Worm (Caenorhabditis elegans) whole organism, L3 larva: ENCODE data around the gene Y22D7AR.3.

ENCODE experiments used
- ZK546.5 ChIP-seq: sonication (generic microtip); optimal IDR thresholded peaks from 2 replicates; lab custom pipeline; 2017; ENCODE audit warnings: missing biosample characterization, missing genetic modification characterization
- aly-2 ChIP-seq: fragments of 150-350 bp; optimal IDR thresholded peaks from 2 replicates; lab custom pipeline; 2014; ENCODE audit warnings: missing biosample characterization, missing genetic modification characterization
- ama-1 ChIP-seq: fragments of 150-350 bp; optimal IDR thresholded peaks from 2 replicates; lab custom pipeline; 2018
- ceh-16 ChIP-seq: sonication (generic microtip); optimal IDR thresholded peaks from 2 replicates; lab custom pipeline; 2017; ENCODE audit warnings: missing biosample characterization, missing genetic modification characterization
- ceh-28 ChIP-seq: fragments of 150-350 bp; optimal IDR thresholded peaks from 2 replicates; lab custom pipeline; 2014; ENCODE audit warnings: missing biosample characterization, missing genetic modification reagents, missing genetic modification characterization
- ceh-82 ChIP-seq: fragments of 150-350 bp; optimal IDR thresholded peaks from 2 replicates; lab custom pipeline; 2014; ENCODE audit warnings: missing biosample characterization, missing genetic modification characterization
- ceh-9 ChIP-seq: sonication (generic microtip); optimal IDR thresholded peaks from 2 replicates; lab custom pipeline; 2018; ENCODE audit warnings: missing biosample characterization, missing genetic modification characterization
- daf-12 ChIP-seq: fragments of 150-350 bp; optimal IDR thresholded peaks from 2 replicates; lab custom pipeline; 2014; ENCODE audit warnings: missing biosample characterization, missing genetic modification reagents, missing genetic modification characterization
- egl-27 ChIP-seq: sonication (generic microtip); optimal IDR thresholded peaks from 4 replicates; lab custom pipeline; 2017; ENCODE audit warnings: missing biosample characterization, missing genetic modification reagents, missing genetic modification characterization
- egl-5 ChIP-seq: fragments of 150-350 bp; optimal IDR thresholded peaks from 2 replicates; lab custom pipeline; 2017; ENCODE audit warnings: missing biosample characterization, missing genetic modification reagents, missing genetic modification characterization, inconsistent platforms
- elt-1 ChIP-seq: fragments of 150-350 bp; optimal IDR thresholded peaks from 2 replicates; lab custom pipeline; 2014; ENCODE audit warnings: missing biosample characterization, missing genetic modification characterization
- elt-2 ChIP-seq: sonication (generic microtip); optimal IDR thresholded peaks from 2 replicates; lab custom pipeline; 2016; ENCODE audit warnings: missing genetic modification reagents, mild to moderate bottlenecking, missing genetic modification characterization, missing compliant biosample characterization
- elt-3 ChIP-seq, 3 experiments: fragments of 150-350 bp in 1 of 3; sonication (generic microtip) in 2 of 3; optimal IDR thresholded peaks; 2 replicates in 2 of 3; 4 replicates in 1 of 3; lab custom pipeline; 2014 to 2017; ENCODE audit warnings: missing biosample characterization in 3 of 3, missing genetic modification characterization in 3 of 3
- eor-1 ChIP-seq, 2 experiments: fragments of 150-350 bp; optimal IDR thresholded peaks; 2 replicates each; lab custom pipeline; 2014 to 2018; ENCODE audit warnings: missing biosample characterization in 2 of 2, missing genetic modification characterization in 2 of 2
- fkh-10 ChIP-seq: sonication (generic microtip); optimal IDR thresholded peaks from 2 replicates; lab custom pipeline; 2017; ENCODE audit warnings: missing biosample characterization, missing genetic modification reagents, missing genetic modification characterization
- fkh-2 ChIP-seq: fragments of 150-350 bp; optimal IDR thresholded peaks from 2 replicates; lab custom pipeline; 2014; ENCODE audit warnings: missing biosample characterization, missing genetic modification reagents, missing genetic modification characterization
- fos-1 ChIP-seq: fragments of 150-350 bp; optimal IDR thresholded peaks from 2 replicates; lab custom pipeline; 2014; ENCODE audit warnings: missing biosample characterization, missing genetic modification characterization
- hmg-11 ChIP-seq: sonication (generic microtip); optimal IDR thresholded peaks from 2 replicates; lab custom pipeline; 2016; ENCODE audit warnings: missing genetic modification characterization, missing compliant biosample characterization
- jun-1 ChIP-seq: fragments of 150-350 bp; optimal IDR thresholded peaks from 2 replicates; lab custom pipeline; 2014; ENCODE audit warnings: missing biosample characterization, missing genetic modification reagents, missing genetic modification characterization
- lin-15B ChIP-seq: fragments of 150-350 bp; optimal IDR thresholded peaks from 2 replicates; lab custom pipeline; 2014; ENCODE audit warnings: missing biosample characterization, missing genetic modification characterization
- lin-39 ChIP-seq: fragments of 150-350 bp; optimal IDR thresholded peaks from 2 replicates; lab custom pipeline; 2018; ENCODE audit warnings: missing biosample characterization, missing genetic modification reagents, missing genetic modification characterization
- lsy-12 ChIP-seq: sonication (generic microtip); optimal IDR thresholded peaks from 2 replicates; lab custom pipeline; 2016; ENCODE audit warnings: mild to moderate bottlenecking, missing genetic modification characterization, missing compliant biosample characterization
- mdl-1 ChIP-seq: fragments of 150-350 bp; optimal IDR thresholded peaks from 2 replicates; lab custom pipeline; 2014; ENCODE audit warnings: missing biosample characterization, missing genetic modification characterization
- mml-1 ChIP-seq: fragments of 150-350 bp; sonication (generic microtip); optimal IDR thresholded peaks from 3 replicates; lab custom pipeline; 2014; ENCODE audit warnings: missing biosample characterization, missing genetic modification characterization
- nfya-1 ChIP-seq: sonication (generic microtip); optimal IDR thresholded peaks from 2 replicates; lab custom pipeline; 2017; ENCODE audit warnings: missing genetic modification characterization, mild to moderate bottlenecking, missing compliant biosample characterization, antibody characterized with exemption, moderate library complexity; ENCODE audit not compliant: insufficient read depth
- nhr-12 ChIP-seq: fragments of 150-350 bp; optimal IDR thresholded peaks from 2 replicates; lab custom pipeline; 2014; ENCODE audit warnings: missing biosample characterization, missing genetic modification characterization
- nhr-23 ChIP-seq: fragments of 150-350 bp; optimal IDR thresholded peaks from 2 replicates; lab custom pipeline; 2014; ENCODE audit warnings: missing biosample characterization, missing genetic modification reagents, missing genetic modification characterization
- nhr-237 ChIP-seq: fragments of 150-350 bp; optimal IDR thresholded peaks from 2 replicates; lab custom pipeline; 2014; ENCODE audit warnings: missing biosample characterization, missing genetic modification characterization
- nhr-25 ChIP-seq: sonication (generic microtip); optimal IDR thresholded peaks from 2 replicates; lab custom pipeline; 2017; ENCODE audit warnings: missing biosample characterization, missing genetic modification characterization
- nhr-28 ChIP-seq: fragments of 150-350 bp; optimal IDR thresholded peaks from 2 replicates; lab custom pipeline; 2014; ENCODE audit warnings: missing biosample characterization, missing genetic modification characterization
- nhr-43 ChIP-seq: sonication (generic microtip); optimal IDR thresholded peaks from 2 replicates; lab custom pipeline; 2016; ENCODE audit warnings: mild to moderate bottlenecking, missing genetic modification characterization, missing compliant biosample characterization; ENCODE audit not compliant: poor library complexity, severe bottlenecking
- nhr-67 ChIP-seq: fragments of 150-350 bp; optimal IDR thresholded peaks from 2 replicates; lab custom pipeline; 2014; ENCODE audit warnings: missing biosample characterization, missing genetic modification characterization
- nhr-76 ChIP-seq: fragments of 150-350 bp; sonication (generic microtip); optimal IDR thresholded peaks from 5 replicates; lab custom pipeline; 2014; ENCODE audit warnings: missing biosample characterization, missing genetic modification characterization
- nhr-77 ChIP-seq: fragments of 150-350 bp; optimal IDR thresholded peaks from 2 replicates; lab custom pipeline; 2014; ENCODE audit warnings: missing biosample characterization, missing genetic modification characterization
- pha-4 ChIP-seq: fragments of 150-350 bp; optimal IDR thresholded peaks from 2 replicates; lab custom pipeline; 2014; ENCODE audit warnings: missing biosample characterization, missing genetic modification reagents, missing genetic modification characterization
- sea-2 ChIP-seq: fragments of 150-350 bp; sonication (generic microtip); optimal IDR thresholded peaks from 4 replicates; lab custom pipeline; 2014; ENCODE audit warnings: missing biosample characterization, missing genetic modification reagents, missing genetic modification characterization
- skn-1 ChIP-seq: fragments of 150-350 bp; optimal IDR thresholded peaks from 2 replicates; lab custom pipeline; 2014; ENCODE audit warnings: missing biosample characterization, missing genetic modification characterization
- snpc-4 ChIP-seq: fragments of 150-350 bp; optimal IDR thresholded peaks from 2 replicates; lab custom pipeline; 2014; ENCODE audit warnings: missing biosample characterization, missing genetic modification characterization
- tbx-2 ChIP-seq: sonication (generic microtip); optimal IDR thresholded peaks from 2 replicates; lab custom pipeline; 2016; ENCODE audit warnings: mild to moderate bottlenecking, missing genetic modification characterization, missing compliant biosample characterization
- unc-39 ChIP-seq: sonication (generic microtip); optimal IDR thresholded peaks from 4 replicates; lab custom pipeline; 2017; ENCODE audit warnings: missing biosample characterization, missing genetic modification characterization
- unc-62 ChIP-seq: fragments of 150-350 bp; sonication (generic microtip); optimal IDR thresholded peaks from 4 replicates; lab custom pipeline; 2014; ENCODE audit warnings: missing biosample characterization, missing genetic modification reagents, missing genetic modification characterization
- zag-1 ChIP-seq: fragments of 150-350 bp; optimal IDR thresholded peaks from 2 replicates; lab custom pipeline; 2014; ENCODE audit warnings: missing biosample characterization, missing genetic modification characterization
- ztf-11 ChIP-seq: fragments of 150-350 bp; optimal IDR thresholded peaks from 2 replicates; lab custom pipeline; 2014; ENCODE audit warnings: missing biosample characterization, missing genetic modification characterization
- ztf-4 ChIP-seq: fragments of 150-350 bp; optimal IDR thresholded peaks from 2 replicates; lab custom pipeline; 2014; ENCODE audit warnings: missing biosample characterization, missing genetic modification characterization

The Y22D7AR.3 gene

ce11 chrIII:1621330-1621729 lies 44.3 kb downstream of the Y22D7AR.3 start:
- no peak for TF ChIP-seq mml-1
- TF ChIP-seq fkh-2 (tag; lab: Kevin White, UChicago) = no peak
- peak; percentile 15 for TF ChIP-seq ama-1 (lab: Kevin White, UChicago)
- TF ChIP-seq aly-2 (tag; lab: Kevin White, UChicago) = no peak
- TF ChIP-seq, all 47 proteins: peak for 1

DNA sequence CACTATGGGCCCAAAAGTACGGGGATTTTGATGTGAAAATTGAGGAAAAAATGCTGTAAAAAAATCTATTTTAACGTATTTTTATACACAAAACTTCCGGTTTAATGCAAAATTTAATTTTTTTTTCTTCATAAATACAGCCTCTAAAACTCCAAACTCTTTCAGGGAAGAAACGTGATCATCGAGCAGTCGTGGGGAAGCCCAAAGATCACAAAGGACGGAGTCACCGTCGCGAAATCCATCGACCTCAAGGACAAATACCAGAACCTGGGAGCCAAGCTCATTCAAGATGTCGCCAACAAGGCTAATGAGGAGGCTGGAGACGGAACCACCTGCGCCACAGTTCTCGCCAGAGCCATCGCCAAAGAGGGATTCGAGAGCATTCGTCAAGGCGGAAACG lies 45.8 kb downstream of the Y22D7AR.3 start:
- TF ChIP-seq nhr-43 (no peak), ztf-4 (tag; lab: Kevin White, UChicago) (no peak), lin-39 (tag; lab: Kevin White, UChicago) (no peak), elt-2 (no peak), egl-5 (tag; lab: Kevin White, UChicago) (no peak), elt-3 (tag; optimal IDR thresholded peaks at IDR 0.05; lab: Kevin White, UChicago) (no peak), ceh-82 (tag; lab: Kevin White, UChicago) (no peak), egl-27 (tag; lab: Kevin White, UChicago) (no peak), ama-1 (lab: Kevin White, UChicago) (no peak), fos-1 (tag; lab: Kevin White, UChicago) (no peak), ceh-28 (tag; lab: Kevin White, UChicago) (no peak), aly-2 (tag; lab: Kevin White, UChicago) (no peak), nhr-12 (tag; lab: Kevin White, UChicago) (no peak), elt-1 (tag; lab: Kevin White, UChicago) (no peak), nhr-77 (tag; lab: Kevin White, UChicago) (no peak), nhr-76 (tag; lab: Kevin White, UChicago) (no peak), zag-1 (tag; lab: Kevin White, UChicago) (no peak), nhr-67 (tag; lab: Kevin White, UChicago) (no peak), eor-1 (tag; optimal IDR thresholded peaks at IDR 0.05; lab: Kevin White, UChicago) (no peak)

- TF ChIP-seq fos-1 (tag; lab: Kevin White, UChicago) = no peak
- TF ChIP-seq ceh-82 (tag; lab: Kevin White, UChicago) = no peak
These were observed 46.2 kb downstream of the Y22D7AR.3 start, which contains the start of gene hsp-60 for ce11 chrIII:1619442-1619841. Gene hsp-60, plus strand, starts transcription at chrIII:1619742.

- TF ChIP-seq nhr-67 (tag; lab: Kevin White, UChicago) = peak; percentile 62
- peak; percentile 94 for TF ChIP-seq pha-4 (tag; lab: Kevin White, UChicago)
- no peak for TF ChIP-seq nhr-28 (tag; lab: Kevin White, UChicago)
- TF ChIP-seq fos-1 (tag; lab: Kevin White, UChicago) = peak; percentile 49
- TF ChIP-seq elt-2 = peak; percentile 88
- peak; percentile 78 for TF ChIP-seq nhr-76 (tag; lab: Kevin White, UChicago)
- no peak for TF ChIP-seq ceh-9 (tag; lab: Kevin White, UChicago)
- TF ChIP-seq hmg-11 = peak; percentile 95
- peak; percentile 64 for TF ChIP-seq ceh-16 (tag; lab: Kevin White, UChicago)
- peak; percentile 94 for TF ChIP-seq nhr-25 (tag; lab: Kevin White, UChicago)
- TF ChIP-seq jun-1 (tag; lab: Kevin White, UChicago) = peak; percentile 96
- peak; percentile 81 for TF ChIP-seq nhr-77 (tag; lab: Kevin White, UChicago)
- no peak for TF ChIP-seq unc-39 (tag; lab: Kevin White, UChicago)
- no peak for TF ChIP-seq ztf-11 (tag; lab: Kevin White, UChicago)
- TF ChIP-seq fkh-10 (GFP tag; lab: Kevin White, UChicago) = peak; percentile 96
- TF ChIP-seq egl-27 (tag; lab: Kevin White, UChicago) = peak; percentile 55
- TF ChIP-seq ZK546.5 (tag; lab: Kevin White, UChicago) = peak; percentile 68
- peak; percentile 97 for TF ChIP-seq nhr-23 (tag; lab: Kevin White, UChicago)
- peak; percentile 79 for TF ChIP-seq snpc-4 (tag; lab: Kevin White, UChicago)
- TF ChIP-seq mdl-1 (tag; lab: Kevin White, UChicago) = peak; percentile 54
- peak; percentile 96 for TF ChIP-seq tbx-2
- peak; percentile 86 for TF ChIP-seq zag-1 (tag; lab: Kevin White, UChicago)
- peak; percentile 71 for TF ChIP-seq elt-1 (tag; lab: Kevin White, UChicago)
- peak; percentile 54 for TF ChIP-seq daf-12 (tag; lab: Kevin White, UChicago)
- peak; percentile 83 for TF ChIP-seq unc-62 (GFP tag; lab: Kevin White, UChicago)
- TF ChIP-seq nhr-237 (tag; lab: Kevin White, UChicago) = no peak
- peak; percentile 93 for TF ChIP-seq egl-5 (tag; lab: Kevin White, UChicago)
- peak in 1 of 2 experiments; percentile 47 for TF ChIP-seq eor-1 (tag; optimal IDR thresholded peaks at IDR 0.05; lab: Kevin White, UChicago)
- no peak for TF ChIP-seq nhr-12 (tag; lab: Kevin White, UChicago)
- TF ChIP-seq lin-39 (tag; lab: Kevin White, UChicago) = peak; percentile 98
- peak in 2 of 3 experiments; percentile 4 to 47 for TF ChIP-seq elt-3 (tag; optimal IDR thresholded peaks at IDR 0.05; lab: Kevin White, UChicago)
- TF ChIP-seq ceh-28 (tag; lab: Kevin White, UChicago) = peak; percentile 95
- peak; percentile 77 for TF ChIP-seq fkh-2 (tag; lab: Kevin White, UChicago)
- TF ChIP-seq ama-1 (lab: Kevin White, UChicago) = peak; percentile 18
- TF ChIP-seq ceh-82 (tag; lab: Kevin White, UChicago) = peak; percentile 86
- TF ChIP-seq skn-1 (tag; lab: Kevin White, UChicago) = peak; percentile 94
- peak; percentile 99 for TF ChIP-seq lin-15B (tag; lab: Kevin White, UChicago)
- TF ChIP-seq nfya-1 = peak; percentile 100
- no peak for TF ChIP-seq sea-2 (GFP tag; lab: Kevin White, UChicago)
- peak; percentile 82 for TF ChIP-seq ztf-4 (tag; lab: Kevin White, UChicago)
- TF ChIP-seq lsy-12 (tag; lab: Kevin White, UChicago) = peak; percentile 99
These were observed 46.7 kb downstream of the Y22D7AR.3 start, which contains the start of gene Y22D7AL.10 for ce11 chrIII:1618915-1619314. Gene Y22D7AL.10, minus strand, starts transcription at chrIII:1618929.
